Worm (Caenorhabditis elegans) whole organism, L4/young adult: ENCODE results near the gene F46C5.9.

Source experiments
- W03F9.2 ChIP-seq: fragments of 150-350 bp; optimal IDR thresholded peaks from 2 replicates; lab custom pipeline; 2014; ENCODE audit warnings: missing biosample characterization, missing genetic modification characterization
- dao-5 ChIP-seq: sonication (generic microtip); optimal IDR thresholded peaks from 2 replicates; lab custom pipeline; 2016; ENCODE audit warnings: missing genotype, missing genetic modification characterization, moderate library complexity, missing compliant biosample characterization
- him-1 ChIP-seq: sonication (generic microtip); optimal IDR thresholded peaks from 2 replicates; lab custom pipeline; 2016; ENCODE audit warnings: missing genotype, missing genetic modification reagents, missing genetic modification characterization, missing compliant biosample characterization

ce11 chrII:8794072-8794471, 16.5 kb downstream of the F46C5.9 start, which contains the start of gene F07H5.7:
- TF ChIP-seq W03F9.2 (tag; lab: Kevin White, UChicago) (no peak), him-1 (tag; lab: Kevin White, UChicago) (no peak), dao-5 (tag; lab: Kevin White, UChicago) (no peak)
